Worm (Caenorhabditis elegans) whole organism, L1 larva: ENCODE results near the gene T16A1.4.

Source experiments
- Y116A8C.19 ChIP-seq: sonication (generic microtip); optimal IDR thresholded peaks from 2 replicates; lab custom pipeline; 2016; ENCODE audit warnings: missing compliant biosample characterization, missing genetic modification characterization, borderline replicate concordance
- egl-27 ChIP-seq, 2 experiments: fragments of 150-350 bp in 1 of 2; sonication (generic microtip); optimal IDR thresholded peaks; 3 replicates each; lab custom pipeline; 2017 to 2018; ENCODE audit warnings: missing biosample characterization in 2 of 2, missing genetic modification characterization in 2 of 2, missing genetic modification reagents in 2 of 2
- mep-1 ChIP-seq: fragments of 150-350 bp; optimal IDR thresholded peaks from 2 replicates; lab custom pipeline; 2014; ENCODE audit warnings: missing biosample characterization, missing genetic modification characterization
- nhr-11 ChIP-seq: fragments of 150-350 bp; optimal IDR thresholded peaks from 2 replicates; lab custom pipeline; 2014; ENCODE audit warnings: missing biosample characterization, missing genetic modification characterization
- sox-4 ChIP-seq: sonication (generic microtip); optimal IDR thresholded peaks from 2 replicates; lab custom pipeline; 2016; ENCODE audit warnings: missing genetic modification characterization, missing compliant biosample characterization

DNA sequence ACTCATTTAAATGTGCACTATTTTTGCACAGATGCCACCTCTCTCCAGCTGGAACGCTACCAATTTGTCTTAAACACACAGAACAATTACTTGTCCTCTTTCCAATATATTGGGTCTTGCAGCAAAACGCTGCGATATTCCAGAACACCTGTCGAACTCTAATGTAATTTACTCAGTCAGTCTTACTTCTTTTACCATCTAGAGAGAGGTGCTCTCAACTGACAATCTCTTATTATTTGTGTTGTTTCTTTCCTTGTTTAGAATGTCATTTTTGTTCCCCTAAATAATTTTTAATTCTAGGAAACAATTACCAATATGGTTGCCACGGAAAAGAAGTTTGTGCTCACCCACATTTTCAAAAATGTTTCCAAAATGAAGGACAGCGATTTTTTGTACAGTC, 49.4 kb downstream of the T16A1.4 start, which contains the start of gene sdz-28:
- TF ChIP-seq egl-27 (tag; optimal IDR thresholded peaks at IDR 0.05; lab: Kevin White, UChicago) (no peak), sox-4 (tag; lab: Kevin White, UChicago) (no peak), Y116A8C.19 (tag; lab: Kevin White, UChicago) (no peak), mep-1 (tag; lab: Kevin White, UChicago) (no peak), nhr-11 (tag; lab: Kevin White, UChicago) (no peak)
